Fruit fly (Drosophila melanogaster): ENCODE measurements around the gene CG6144.

Gene CG6144

dm6 chr2L:10442048-10442790, 46.3 kb upstream of the CG6144 start, which contains the start of gene loh (continued):
- peak; percentile 24 for TF ChIP-seq trem (tag; optimal IDR thresholded peaks at IDR 0.05)
- no peak; the same call in 1 of the 2 replicates for TF ChIP-seq Ptx1 (GFP tag; IDR thresholded peaks at IDR 0.05)
- no peak for TF ChIP-seq dm (GFP tag; optimal IDR thresholded peaks at IDR 0.05)
- no peak for TF ChIP-seq Atf-2 (GFP tag; optimal IDR thresholded peaks at IDR 0.05)
- peak; percentile 51 for TF ChIP-seq ind (GFP tag; optimal IDR thresholded peaks at IDR 0.05)
- TF ChIP-seq CG1602 (GFP tag; optimal IDR thresholded peaks at IDR 0.05) = peak; percentile 61
- TF ChIP-seq CG31224 (GFP tag; IDR thresholded peaks at IDR 0.05) = no peak
- no peak for TF ChIP-seq CG4730 (GFP tag; IDR thresholded peaks at IDR 0.05)
- no peak for TF ChIP-seq prd (optimal IDR thresholded peaks at IDR 0.05)
- TF ChIP-seq prd (GFP tag; IDR thresholded peaks at IDR 0.05) = no peak
- 0 out of 2 replicates have a peak, but pooled peaks have one; percentile 5 for TF ChIP-seq sob (GFP tag; IDR thresholded peaks at IDR 0.05)
- TF ChIP-seq Nf-YA (GFP tag; IDR thresholded peaks at IDR 0.05) = no peak
- TF ChIP-seq Bdp1 (GFP tag; optimal IDR thresholded peaks at IDR 0.05) = no peak
- peak; percentile 50 for TF ChIP-seq ewg (GFP tag; optimal IDR thresholded peaks at IDR 0.05)
- no peak for TF ChIP-seq CG14965 (GFP tag; optimal IDR thresholded peaks at IDR 0.05; ENCODE audit: borderline replicate concordance)
- TF ChIP-seq CG10274 (GFP tag; optimal IDR thresholded peaks at IDR 0.05) = no peak
- peak; percentile 48 for TF ChIP-seq sug (tag; optimal IDR thresholded peaks at IDR 0.05)
- no peak for TF ChIP-seq NC2β (GFP tag; optimal IDR thresholded peaks at IDR 0.05)
- TF ChIP-seq CG2875 (GFP tag; optimal IDR thresholded peaks at IDR 0.05) = no peak
- no peak for TF ChIP-seq CG6175 (GFP tag; IDR thresholded peaks at IDR 0.05)
- TF ChIP-seq usp (GFP tag; optimal IDR thresholded peaks at IDR 0.05) = no peak
- peak; percentile 32 for TF ChIP-seq CG13775 (GFP tag; optimal IDR thresholded peaks at IDR 0.05)
- no peak for TF ChIP-seq schlank (tag; optimal IDR thresholded peaks at IDR 0.05)
- no peak for TF ChIP-seq dan (GFP tag; IDR thresholded peaks at IDR 0.05)
- no peak for TF ChIP-seq kni (GFP tag; optimal IDR thresholded peaks at IDR 0.05)
- TF ChIP-seq wdn (GFP tag; IDR thresholded peaks at IDR 0.05) = no peak
- peak; percentile 65 for TF ChIP-seq CG5180 (GFP tag; optimal IDR thresholded peaks at IDR 0.05)
- no peak for TF ChIP-seq Gug (GFP tag; IDR thresholded peaks at IDR 0.05)
- no peak for TF ChIP-seq Dbx (GFP tag; IDR thresholded peaks at IDR 0.05)
- no peak for TF ChIP-seq otp (GFP tag; IDR thresholded peaks at IDR 0.05)
- no peak for TF ChIP-seq zen2 (GFP tag; IDR thresholded peaks at IDR 0.05; ENCODE audit: partially characterized antibody)
- peak; percentile 49 for TF ChIP-seq CG8359 (GFP tag; optimal IDR thresholded peaks at IDR 0.05; ENCODE audit: borderline replicate concordance)
- TF ChIP-seq luna (GFP tag; optimal IDR thresholded peaks at IDR 0.05) = no peak
- TF ChIP-seq CG11093 (GFP tag; IDR thresholded peaks at IDR 0.05) = no peak
- TF ChIP-seq org-1 (GFP tag; optimal IDR thresholded peaks at IDR 0.05) = no peak
- TF ChIP-seq Blimp-1 (GFP tag; optimal IDR thresholded peaks at IDR 0.05) = no peak
- TF ChIP-seq Sry-δ (GFP tag; optimal IDR thresholded peaks at IDR 0.05) = no peak
- TF ChIP-seq vfl (GFP tag; optimal IDR thresholded peaks at IDR 0.05) = no peak
- no peak for TF ChIP-seq Elba2 (GFP tag; optimal IDR thresholded peaks at IDR 0.05)
- TF ChIP-seq CG10147 (GFP tag; optimal IDR thresholded peaks at IDR 0.05) = peak; percentile 47
- TF ChIP-seq D19B (GFP tag; optimal IDR thresholded peaks at IDR 0.05) = peak; percentile 36
- TF ChIP-seq CHES-1-like (GFP tag; optimal IDR thresholded peaks at IDR 0.05) = no peak
- peak; percentile 6 for TF ChIP-seq CG2120 (GFP tag; optimal IDR thresholded peaks at IDR 0.05)
- no peak for TF ChIP-seq CG11560 (tag; IDR thresholded peaks at IDR 0.05)
- no peak for TF ChIP-seq CG4617 (GFP tag; optimal IDR thresholded peaks at IDR 0.05; ENCODE audit: borderline replicate concordance)
- no peak for TF ChIP-seq run (tag; optimal IDR thresholded peaks at IDR 0.05)
- peak; percentile 22 for TF ChIP-seq lilli (GFP tag; optimal IDR thresholded peaks at IDR 0.05)
- TF ChIP-seq gsb-n (tag; optimal IDR thresholded peaks at IDR 0.05) = no peak
- TF ChIP-seq Ada2b (GFP tag; IDR thresholded peaks at IDR 0.05) = no peak
- no peak for TF ChIP-seq CG3065 (GFP tag; optimal IDR thresholded peaks at IDR 0.05)
- TF ChIP-seq Dp (GFP tag; optimal IDR thresholded peaks at IDR 0.05) = no peak

Measured in whole organism, embryonic.